Fruit fly (Drosophila melanogaster): ENCODE data around the gene CG14989.

CG14989 gene

dm6 chr3L:4122185-4122767 is 34.9 kb downstream of the CG14989 start, which contains the start of gene Chd64 (continued):
- peak; percentile 83 for TF ChIP-seq lbe (GFP tag; optimal IDR thresholded peaks at IDR 0.05)
- TF ChIP-seq ftz-f1 (GFP tag; optimal IDR thresholded peaks at IDR 0.05) = peak; percentile 43
- TF ChIP-seq B-H2 (GFP tag; optimal IDR thresholded peaks at IDR 0.05) = peak; percentile 75
- TF ChIP-seq kay (GFP tag; optimal IDR thresholded peaks at IDR 0.05) = peak; percentile 34
- peak; percentile 94 for TF ChIP-seq Med (GFP tag)
- peak; percentile 71 for TF ChIP-seq HmgZ (tag; optimal IDR thresholded peaks at IDR 0.05)
- peak; percentile 60; the same call in 1 of the 3 replicates for TF ChIP-seq CG34422 (GFP tag; IDR thresholded peaks at IDR 0.05)
- TF ChIP-seq kah (GFP tag; optimal IDR thresholded peaks at IDR 0.05) = peak; percentile 3
- peak; percentile 10 for TF ChIP-seq MESR4 (GFP tag; optimal IDR thresholded peaks at IDR 0.05)
- TF ChIP-seq CG33213 (GFP tag; optimal IDR thresholded peaks at IDR 0.05) = no peak
- TF ChIP-seq CG6791 (GFP tag; IDR thresholded peaks at IDR 0.05; ENCODE audit: partially characterized antibody) = 0 out of 3 replicates have a peak, but pooled peaks have one; percentile 19
- peak; percentile 12 for TF ChIP-seq tap (tag; optimal IDR thresholded peaks at IDR 0.05)
- TF ChIP-seq dysf (GFP tag; IDR thresholded peaks at IDR 0.05) = peak; percentile 38; the same call in 1 of the 3 replicates
- TF ChIP-seq CG4360 (GFP tag; IDR thresholded peaks at IDR 0.05) = peak; percentile 52; the same call in 1 of the 2 replicates
- peak; percentile 50 for TF ChIP-seq CG9932 (GFP tag; IDR thresholded peaks at IDR 0.05)
- peak; percentile 91; the same call in 3 of the 4 replicates for TF ChIP-seq chinmo (GFP tag; IDR thresholded peaks at IDR 0.05; ENCODE audit: partially characterized antibody)
- peak; percentile 46 for TF ChIP-seq CG12744 (GFP tag; optimal IDR thresholded peaks at IDR 0.05)
- TF ChIP-seq CG1024 (GFP tag; IDR thresholded peaks at IDR 0.05) = 0 out of 2 replicates have a peak, but pooled peaks have one; percentile 11
- peak; percentile 8 for TF ChIP-seq ash1 (GFP tag; optimal IDR thresholded peaks at IDR 0.05)
- TF ChIP-seq CG34376 (GFP tag; optimal IDR thresholded peaks at IDR 0.05) = peak; percentile 90
- no peak for TF ChIP-seq run (tag; optimal IDR thresholded peaks at IDR 0.05)
- no peak for TF ChIP-seq gcm2 (GFP tag; optimal IDR thresholded peaks at IDR 0.05)

DNA sequence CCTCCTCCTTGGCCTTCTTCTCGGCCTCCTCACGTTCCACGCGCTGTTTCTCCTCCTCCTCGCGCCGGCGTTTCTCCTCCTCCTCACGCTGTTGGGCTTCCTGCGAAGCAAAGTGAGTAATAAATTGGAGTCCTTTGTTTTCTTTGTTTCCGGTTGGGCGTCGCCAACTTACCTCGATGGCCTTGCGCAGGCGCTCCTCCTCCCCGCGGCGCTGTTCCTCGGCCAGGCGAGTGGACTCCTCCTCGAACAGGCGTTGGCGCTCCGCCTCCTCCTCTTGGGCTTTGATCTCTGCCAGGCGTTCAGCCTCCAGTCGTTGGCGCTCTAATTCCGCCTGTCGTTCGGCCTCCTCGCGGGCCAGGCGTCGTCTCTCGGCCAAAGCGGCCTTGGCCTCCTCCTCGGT is 38.3 kb downstream of the CG14989 start:
- TF ChIP-seq CG9932 (GFP tag; IDR thresholded peaks at IDR 0.05) = 0 out of 2 replicates have a peak, but pooled peaks have one; percentile 9
- TF ChIP-seq Med (GFP tag) = peak; percentile 52
- no peak for TF ChIP-seq CG31388 (GFP tag; optimal IDR thresholded peaks at IDR 0.05)
- TF ChIP-seq Poxn (GFP tag; IDR thresholded peaks at IDR 0.05) = no peak
- peak; percentile 82 for TF ChIP-seq Ets65A (GFP tag)
- TF ChIP-seq CG9727 (GFP tag; optimal IDR thresholded peaks at IDR 0.05) = no peak

dm6 chr3L:4128579-4128978 is 41.2 kb downstream of the CG14989 start:
- no peak for TF ChIP-seq tup (GFP tag; optimal IDR thresholded peaks at IDR 0.05)
- TF ChIP-seq slbo (GFP tag; IDR thresholded peaks at IDR 0.05) = peak; percentile 31; the same call in 1 of the 2 replicates
- no peak for TF ChIP-seq maf-S (GFP tag; optimal IDR thresholded peaks at IDR 0.05)
- no peak for TF ChIP-seq CG1603 (tag; optimal IDR thresholded peaks at IDR 0.05)
- no peak for TF ChIP-seq tna (GFP tag; IDR thresholded peaks at IDR 0.05; ENCODE audit: partially characterized antibody)
- no peak for TF ChIP-seq nmo (GFP tag; optimal IDR thresholded peaks at IDR 0.05)
- TF ChIP-seq al (GFP tag; IDR thresholded peaks at IDR 0.05) = no peak
- TF ChIP-seq wdn (GFP tag; IDR thresholded peaks at IDR 0.05) = 0 out of 2 replicates have a peak, but pooled peaks have one; percentile 5
- no peak for TF ChIP-seq dm (GFP tag; optimal IDR thresholded peaks at IDR 0.05)
- peak; percentile 14 for TF ChIP-seq Med (GFP tag)
- TF ChIP-seq Hr39 (optimal IDR thresholded peaks at IDR 0.05) = peak; percentile 52
- 0 out of 2 replicates have a peak, but pooled peaks have one; percentile 4 for TF ChIP-seq Poxn (GFP tag; IDR thresholded peaks at IDR 0.05)
- no peak for TF ChIP-seq Neu2 (GFP tag; optimal IDR thresholded peaks at IDR 0.05; ENCODE audit: borderline replicate concordance)
- no peak for TF ChIP-seq CG15696 (tag; optimal IDR thresholded peaks at IDR 0.05)
- no peak for TF ChIP-seq gro (GFP tag; optimal IDR thresholded peaks at IDR 0.05)
- TF ChIP-seq otp (GFP tag; IDR thresholded peaks at IDR 0.05) = no peak
- TF ChIP-seq CG16815 (GFP tag; optimal IDR thresholded peaks at IDR 0.05) = no peak

All from whole organism, embryonic.